Worm (Caenorhabditis elegans): ENCODE data around the gene F37A4.3.
A peak's percentile ranks its signal among the peaks of the same experiment; 100 is the strongest.

Gene F37A4.3

DNA sequence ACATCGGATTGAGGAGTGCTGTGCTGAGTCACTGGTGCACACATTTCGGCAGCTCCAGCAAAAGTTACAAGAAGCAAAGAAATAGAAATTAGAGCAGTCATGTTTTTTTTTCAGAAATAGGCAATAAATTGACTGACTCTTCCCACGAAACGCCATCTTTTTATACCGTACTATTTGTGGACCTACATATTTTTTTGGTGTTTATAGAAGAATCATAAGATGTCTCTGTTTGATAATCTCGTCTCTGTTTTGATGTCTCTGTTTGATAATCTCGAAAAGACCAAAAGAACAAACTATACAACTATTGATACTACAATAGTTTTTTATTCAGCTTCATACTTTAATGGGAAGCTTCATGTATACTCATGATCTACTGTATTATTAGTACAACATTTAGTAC is 16.1 kb downstream of the F37A4.3 start, which contains the start of gene Y102E9.3:
Y102E9.3 (minus strand) TSS at position 101 of the 400 bp plus-strand sequence.
- TF ChIP-seq mdl-1 (tag; optimal IDR thresholded peaks at IDR 0.05) (no peak), nhr-77 (tag; optimal IDR thresholded peaks at IDR 0.05) (no peak), nhr-237 (tag; optimal IDR thresholded peaks at IDR 0.05) (no peak), elt-3 (tag; optimal IDR thresholded peaks at IDR 0.05) (no peak), hlh-17 (GFP tag; optimal IDR thresholded peaks at IDR 0.05; ENCODE audit: borderline replicate concordance) (no peak), hpl-2 (GFP tag; optimal IDR thresholded peaks at IDR 0.05) (no peak), unc-30 (tag; optimal IDR thresholded peaks at IDR 0.05) (no peak), sptf-1 (tag; optimal IDR thresholded peaks at IDR 0.05) (no peak), nhr-28 (tag; optimal IDR thresholded peaks at IDR 0.05) (no peak), pag-3 (tag; optimal IDR thresholded peaks at IDR 0.05; ENCODE audit: borderline replicate concordance, insufficient read depth) (no peak), ceh-90 (tag; optimal IDR thresholded peaks at IDR 0.05) (no peak), nhr-71 (tag; optimal IDR thresholded peaks at IDR 0.05) (no peak), F16B12.6 (tag; optimal IDR thresholded peaks at IDR 0.05) (no peak)

- no peak for TF ChIP-seq ets-5 (GFP tag; IDR thresholded peaks at IDR 0.05)
- no peak for TF ChIP-seq efl-1 (optimal IDR thresholded peaks at IDR 0.05)
- TF ChIP-seq efl-1 (GFP tag; optimal IDR thresholded peaks at IDR 0.05 in 1 of 2): peak in 1 of 2 experiments; percentile 68
Observed at ce11 chrIII:6736566-6736965, 18.2 kb downstream of the F37A4.3 start, which contains the start of gene Y102E9.6. Gene Y102E9.6, minus strand, starts transcription at chrIII:6736666.

- no peak for TF ChIP-seq hpl-2 (GFP tag; optimal IDR thresholded peaks at IDR 0.05)
- no peak for TF ChIP-seq ces-1 (GFP tag; optimal IDR thresholded peaks at IDR 0.05)
- TF ChIP-seq C16A3.4 (tag; optimal IDR thresholded peaks at IDR 0.05): no peak
- no peak for TF ChIP-seq lin-39 (tag; optimal IDR thresholded peaks at IDR 0.05)
- no peak for TF ChIP-seq elt-3 (tag; optimal IDR thresholded peaks at IDR 0.05)
- no peak for TF ChIP-seq ceh-90 (tag; optimal IDR thresholded peaks at IDR 0.05)
- TF ChIP-seq C04F5.9 (tag; optimal IDR thresholded peaks at IDR 0.05): no peak
- no peak for TF ChIP-seq pax-3 (tag; optimal IDR thresholded peaks at IDR 0.05)
- no peak for TF ChIP-seq nhr-11 (tag; optimal IDR thresholded peaks at IDR 0.05)
- TF ChIP-seq jun-1 (tag; optimal IDR thresholded peaks at IDR 0.05): no peak
- no peak for TF ChIP-seq sup-37 (GFP tag; optimal IDR thresholded peaks at IDR 0.05)
- TF ChIP-seq sptf-1 (tag; optimal IDR thresholded peaks at IDR 0.05): no peak
- no peak for TF ChIP-seq lir-3 (tag; optimal IDR thresholded peaks at IDR 0.05; ENCODE audit: poor library complexity)
- TF ChIP-seq sox-4 (tag; optimal IDR thresholded peaks at IDR 0.05): no peak
Observed at ce11 chrIII:6736971-6737370, 18.6 kb downstream of the F37A4.3 start, which contains the start of gene K07E12.2. Gene K07E12.2, plus strand, starts transcription at chrIII:6737271.

- no peak for TF ChIP-seq nhr-84 (tag; optimal IDR thresholded peaks at IDR 0.05)
- TF ChIP-seq snpc-4 (tag; optimal IDR thresholded peaks at IDR 0.05): no peak
- peak; percentile 76 for TF ChIP-seq fkh-4 (tag; optimal IDR thresholded peaks at IDR 0.05; ENCODE audit: borderline replicate concordance)
- TF ChIP-seq dsc-1 (tag; optimal IDR thresholded peaks at IDR 0.05): peak; percentile 91
- TF ChIP-seq efl-1 (optimal IDR thresholded peaks at IDR 0.05): no peak
- TF ChIP-seq efl-1 (GFP tag; optimal IDR thresholded peaks at IDR 0.05 in 1 of 2): peak in 1 of 2 experiments; percentile 25
- TF ChIP-seq nhr-20 (tag; optimal IDR thresholded peaks at IDR 0.05): no peak
Observed at ce11 chrIII:6740072-6740471, 21.7 kb downstream of the F37A4.3 start.

ce11 chrIII:6742597-6742996 is 24.2 kb downstream of the F37A4.3 start:
- TF ChIP-seq ceh-90 (tag; optimal IDR thresholded peaks at IDR 0.05) (no peak), ama-1 (optimal IDR thresholded peaks at IDR 0.05) (no peak), fkh-10 (GFP tag; optimal IDR thresholded peaks at IDR 0.05) (no peak), hlh-17 (GFP tag; optimal IDR thresholded peaks at IDR 0.05; ENCODE audit: borderline replicate concordance) (no peak), lin-14 (GFP tag; optimal IDR thresholded peaks at IDR 0.05) (peak; percentile 34), rnt-1 (tag; optimal IDR thresholded peaks at IDR 0.05) (peak; percentile 44), ces-1 (GFP tag; optimal IDR thresholded peaks at IDR 0.05) (no peak), mdl-1 (tag; optimal IDR thresholded peaks at IDR 0.05) (no peak), mab-9 (GFP tag; IDR thresholded peaks at IDR 0.05) (no peak), lsy-2 (tag; optimal IDR thresholded peaks at IDR 0.05) (peak in 1 of 2 experiments; percentile 6), nhr-12 (tag; optimal IDR thresholded peaks at IDR 0.05) (no peak), fos-1 (tag; optimal IDR thresholded peaks at IDR 0.05) (no peak), zip-4 (GFP tag; optimal IDR thresholded peaks at IDR 0.05) (no peak), tlp-1 (tag; optimal IDR thresholded peaks at IDR 0.05) (no peak), nhr-71 (tag; optimal IDR thresholded peaks at IDR 0.05) (peak; percentile 38), egl-27 (tag; optimal IDR thresholded peaks at IDR 0.05) (no peak), aha-1 (tag; optimal IDR thresholded peaks at IDR 0.05) (no peak), efl-1 (optimal IDR thresholded peaks at IDR 0.05) (no peak), efl-1 (GFP tag; optimal IDR thresholded peaks at IDR 0.05 in 1 of 2) (peak in 1 of 2 experiments; percentile 41), jun-1 (tag; optimal IDR thresholded peaks at IDR 0.05) (no peak), fkh-8 (tag; optimal IDR thresholded peaks at IDR 0.05) (no peak), ets-5 (GFP tag; IDR thresholded peaks at IDR 0.05) (no peak), C16A3.4 (tag; optimal IDR thresholded peaks at IDR 0.05) (no peak), vab-15 (tag; optimal IDR thresholded peaks at IDR 0.05) (no peak)

Measured in whole organism, L1 larva.